Worm (Caenorhabditis elegans): Measurements from ENCODE around the gene C04F6.7.

The C04F6.7 gene

DNA sequence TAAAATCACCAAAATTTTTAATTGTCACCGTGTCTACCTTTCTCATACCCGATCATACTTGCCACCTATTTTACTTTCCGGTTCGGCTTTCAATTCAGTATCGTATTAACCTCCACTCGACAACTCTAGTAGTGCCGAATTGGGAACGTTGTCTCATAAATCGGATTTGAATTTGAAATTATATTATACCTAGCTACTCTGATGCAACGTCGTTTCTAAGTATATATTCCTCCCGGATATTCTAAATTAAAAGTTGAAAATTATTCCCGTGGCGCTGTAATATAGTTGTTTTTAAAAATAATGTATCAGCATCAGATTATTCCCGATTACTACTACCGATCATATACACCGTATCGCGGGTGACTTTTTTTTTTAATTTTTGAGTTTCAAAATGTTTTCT, 50.3 kb downstream of the C04F6.7 start, which contains the start of gene ZK563.2 (continued):
- TF ChIP-seq sdz-38 (tag; optimal IDR thresholded peaks at IDR 0.05) = no peak
- TF ChIP-seq lir-1 (GFP tag; conservative IDR thresholded peaks at IDR 0.05) = no peak
- no peak for TF ChIP-seq F49E8.2 (tag; optimal IDR thresholded peaks at IDR 0.05; ENCODE audit: insufficient read depth)
- no peak for TF ChIP-seq hlh-12 (tag; optimal IDR thresholded peaks at IDR 0.05)
- no peak for TF ChIP-seq ama-1 (optimal IDR thresholded peaks at IDR 0.05)
- no peak for TF ChIP-seq ama-1 (GFP tag; optimal IDR thresholded peaks at IDR 0.05)
- TF ChIP-seq atf-7 (tag; optimal IDR thresholded peaks at IDR 0.05) = no peak
- no peak for TF ChIP-seq lin-54 (GFP tag; optimal IDR thresholded peaks at IDR 0.05)
- no peak for TF ChIP-seq lin-40 (tag; optimal IDR thresholded peaks at IDR 0.05)

DNA sequence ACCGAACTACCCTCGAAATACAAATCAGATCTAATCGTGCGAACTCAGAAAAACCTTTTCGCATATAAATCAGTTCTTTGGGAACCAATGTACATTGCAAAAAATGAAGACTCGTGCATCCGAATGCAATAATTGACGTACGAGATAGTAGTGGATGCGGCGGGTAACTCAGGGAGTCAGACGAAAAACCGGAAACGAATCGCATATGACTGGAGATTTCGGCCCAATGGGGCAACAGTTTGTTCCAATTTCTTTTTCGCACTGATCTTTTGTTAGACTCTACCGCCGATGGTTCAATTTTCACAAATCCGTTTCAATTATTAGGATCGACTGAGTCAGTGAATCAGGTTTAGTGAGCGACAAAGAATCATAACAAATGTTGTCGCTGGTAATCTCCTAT, 52.2 kb downstream of the C04F6.7 start:
- TF ChIP-seq dpl-1 (GFP tag; optimal IDR thresholded peaks at IDR 0.05) (no peak), bed-1 (GFP tag; IDR thresholded peaks at IDR 0.05) (0 out of 2 replicates have a peak, but pooled peaks have one; percentile 40), K11D2.4 (GFP tag; IDR thresholded peaks at IDR 0.05) (no peak), Y95B8A.8 (GFP tag; IDR thresholded peaks at IDR 0.05) (no peak), ets-4 (GFP tag; optimal IDR thresholded peaks at IDR 0.05) (no peak)

Data from whole organism, young adult.